Fruit fly (Drosophila melanogaster): ENCODE measurements around the gene CG8837.

Gene CG8837

dm6 chr2L:3341231-3341935 is 21.3 kb downstream of the CG8837 start (continued):
- TF ChIP-seq CG9139 (GFP tag; optimal IDR thresholded peaks at IDR 0.05) = no peak
- no peak for TF ChIP-seq Eip75B (GFP tag; optimal IDR thresholded peaks at IDR 0.05)
- TF ChIP-seq CG11902 (GFP tag; optimal IDR thresholded peaks at IDR 0.05) = peak; percentile 45
- TF ChIP-seq CG6163 (GFP tag; IDR thresholded peaks at IDR 0.05) = peak; percentile 48; the same call in 1 of the 3 replicates
- TF ChIP-seq CG11294 (GFP tag; IDR thresholded peaks at IDR 0.05) = no peak
- peak; percentile 39 for TF ChIP-seq cyc (GFP tag; optimal IDR thresholded peaks at IDR 0.05)
- TF ChIP-seq Blimp-1 (GFP tag; optimal IDR thresholded peaks at IDR 0.05) = peak; percentile 82
- no peak for TF ChIP-seq fkh (GFP tag; optimal IDR thresholded peaks at IDR 0.05)
- no peak for TF ChIP-seq CG1621 (tag; optimal IDR thresholded peaks at IDR 0.05)
- TF ChIP-seq dsx (GFP tag; optimal IDR thresholded peaks at IDR 0.05; ENCODE audit: poor library complexity, severe bottlenecking) = no peak
- peak; percentile 73 for TF ChIP-seq pdm3 (GFP tag; optimal IDR thresholded peaks at IDR 0.05)
- peak; percentile 81 for TF ChIP-seq OdsH (GFP tag; optimal IDR thresholded peaks at IDR 0.05)
- peak; percentile 94 for TF ChIP-seq esn (GFP tag; optimal IDR thresholded peaks at IDR 0.05)

DNA sequence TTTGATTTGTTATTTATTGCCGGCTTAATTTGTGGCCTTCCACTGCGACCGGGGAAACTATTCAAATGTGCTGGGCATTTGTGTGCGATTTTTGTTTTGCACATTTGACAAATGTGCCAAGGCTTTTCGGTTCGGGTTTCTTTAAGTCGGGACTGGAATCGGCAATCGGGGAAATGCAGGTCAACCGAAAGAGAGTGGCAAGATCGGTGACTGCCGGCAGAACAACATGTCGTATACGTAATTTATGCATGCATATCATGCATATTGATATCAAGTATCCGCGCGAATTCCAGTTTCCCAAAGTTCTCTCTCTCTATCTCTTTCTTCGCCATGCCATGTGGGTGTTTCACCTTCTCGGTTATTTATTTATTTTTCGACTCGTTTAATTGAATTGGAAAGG is 22.3 kb downstream of the CG8837 start:
- TF ChIP-seq CG6854 (GFP tag; optimal IDR thresholded peaks at IDR 0.05) (peak; percentile 1), svp (GFP tag) (peak; percentile 60), OdsH (GFP tag; optimal IDR thresholded peaks at IDR 0.05) (no peak)

DNA sequence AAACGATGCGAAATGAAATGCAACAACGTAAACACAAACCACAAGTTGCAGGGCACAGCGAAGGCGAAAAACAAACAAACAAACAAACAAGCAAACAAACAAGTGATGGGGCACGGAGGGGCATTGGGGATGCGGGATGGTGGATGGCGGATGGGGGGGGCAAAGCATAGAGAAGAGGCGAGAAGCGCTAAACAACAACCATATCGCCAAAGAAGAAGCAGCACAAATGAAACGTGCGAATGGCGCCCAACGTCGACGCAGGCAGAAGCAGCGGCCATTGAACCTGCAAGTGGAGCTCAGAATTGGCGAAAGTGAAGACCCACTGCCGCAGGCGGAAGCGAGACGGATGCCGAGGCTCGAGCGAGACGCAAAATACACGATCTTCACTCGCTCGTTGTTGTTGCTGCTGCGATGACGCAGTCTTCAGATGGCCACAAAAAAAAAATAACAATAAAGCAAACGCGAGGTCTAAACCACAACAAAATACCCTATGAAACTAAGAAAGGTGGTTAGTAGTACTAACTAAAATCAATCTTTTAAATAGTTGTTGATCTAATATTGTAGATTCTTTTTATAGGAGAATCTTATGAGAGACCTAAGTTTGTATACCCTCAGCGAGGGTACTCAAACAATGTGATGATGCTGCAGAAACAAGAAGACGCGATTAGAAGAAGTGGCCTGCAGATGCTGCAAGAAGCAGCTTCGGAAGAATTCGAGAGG is 25.9 kb downstream of the CG8837 start:
- peak in 1 of 2 experiments; percentile 23 for TF ChIP-seq ss (GFP tag; optimal IDR thresholded peaks at IDR 0.05)
- peak; percentile 32 for TF ChIP-seq CG9139 (GFP tag; optimal IDR thresholded peaks at IDR 0.05)
- TF ChIP-seq CG4318 (GFP tag; optimal IDR thresholded peaks at IDR 0.05) = peak; percentile 9
- peak; percentile 90 for TF ChIP-seq lz (GFP tag; optimal IDR thresholded peaks at IDR 0.05)
- peak; percentile 62 for TF ChIP-seq fkh (GFP tag; optimal IDR thresholded peaks at IDR 0.05)
- peak; percentile 83 for TF ChIP-seq CG8119 (GFP tag; IDR thresholded peaks at IDR 0.05)
- peak; percentile 75 for TF ChIP-seq CG10669 (GFP tag; optimal IDR thresholded peaks at IDR 0.05)
- TF ChIP-seq fd59A (GFP tag; optimal IDR thresholded peaks at IDR 0.05) = peak; percentile 58
- peak; percentile 41 for TF ChIP-seq CG1621 (tag; optimal IDR thresholded peaks at IDR 0.05)
- TF ChIP-seq CG15336 (GFP tag; IDR thresholded peaks at IDR 0.05) = peak; percentile 81
- peak; percentile 62 for TF ChIP-seq CG8319 (GFP tag; optimal IDR thresholded peaks at IDR 0.05)
- TF ChIP-seq fd85E (GFP tag; optimal IDR thresholded peaks at IDR 0.05) = peak; percentile 60
- peak; percentile 80 for TF ChIP-seq Lpt (GFP tag; optimal IDR thresholded peaks at IDR 0.05)
- peak; percentile 63 for TF ChIP-seq CG7368 (GFP tag; optimal IDR thresholded peaks at IDR 0.05)
- TF ChIP-seq net (GFP tag; optimal IDR thresholded peaks at IDR 0.05) = peak; percentile 75
- peak; percentile 82 for TF ChIP-seq Gug (GFP tag; IDR thresholded peaks at IDR 0.05)
- TF ChIP-seq CG6808 (GFP tag; optimal IDR thresholded peaks at IDR 0.05) = peak; percentile 47
- TF ChIP-seq Met (GFP tag; optimal IDR thresholded peaks at IDR 0.05) = peak; percentile 93
- TF ChIP-seq Ets21C (GFP tag; optimal IDR thresholded peaks at IDR 0.05) = peak; percentile 80
- TF ChIP-seq dac (GFP tag; optimal IDR thresholded peaks at IDR 0.05) = peak; percentile 42
- TF ChIP-seq topi (GFP tag; optimal IDR thresholded peaks at IDR 0.05) = peak; percentile 90
- TF ChIP-seq Hr39 (GFP tag; optimal IDR thresholded peaks at IDR 0.05) = peak; percentile 91
- TF ChIP-seq CG3919 (GFP tag; optimal IDR thresholded peaks at IDR 0.05) = peak; percentile 88
- peak; percentile 80 for TF ChIP-seq Eip93F (GFP tag; optimal IDR thresholded peaks at IDR 0.05)
- TF ChIP-seq CG11762 (GFP tag; optimal IDR thresholded peaks at IDR 0.05; ENCODE audit: insufficient read depth) = peak; percentile 61
- peak; percentile 73 for TF ChIP-seq CG3032 (tag; optimal IDR thresholded peaks at IDR 0.05)
- TF ChIP-seq Smox (GFP tag; optimal IDR thresholded peaks at IDR 0.05) = peak; percentile 91
- TF ChIP-seq salr (GFP tag; optimal IDR thresholded peaks at IDR 0.05) = peak; percentile 41 to 81
- TF ChIP-seq Sox15 (GFP tag; optimal IDR thresholded peaks at IDR 0.05) = peak; percentile 46
- peak; percentile 82 for TF ChIP-seq eg (GFP tag; IDR thresholded peaks at IDR 0.05)
- peak; percentile 79 for TF ChIP-seq Ets96B (tag; optimal IDR thresholded peaks at IDR 0.05)
- TF ChIP-seq CG11902 (GFP tag; optimal IDR thresholded peaks at IDR 0.05) = peak; percentile 54
- peak; percentile 92 for TF ChIP-seq Sox14 (GFP tag; optimal IDR thresholded peaks at IDR 0.05)
- TF ChIP-seq spab (GFP tag; optimal IDR thresholded peaks at IDR 0.05) = peak; percentile 69

Data from whole organism, prepupa.